Worm (Caenorhabditis elegans): ENCODE results near the gene rpb-9.

- TF ChIP-seq pqm-1 (tag; optimal IDR thresholded peaks at IDR 0.05) (no peak), nhr-47 (tag; optimal IDR thresholded peaks at IDR 0.05) (peak; percentile 86), unc-130 (tag; optimal IDR thresholded peaks at IDR 0.05) (no peak), lin-39 (tag; optimal IDR thresholded peaks at IDR 0.05) (peak; percentile 51), aly-2 (tag; optimal IDR thresholded peaks at IDR 0.05) (no peak), blmp-1 (tag; optimal IDR thresholded peaks at IDR 0.05) (peak; percentile 96)
These were observed 11.1 kb downstream of the rpb-9 start, which contains the start of gene Y97E10AR.1 for ce11 chrV:8000929-8001513.

All from whole organism, L1 larva.